Worm (Caenorhabditis elegans): Measurements from ENCODE around the gene F54C9.9.

DNA sequence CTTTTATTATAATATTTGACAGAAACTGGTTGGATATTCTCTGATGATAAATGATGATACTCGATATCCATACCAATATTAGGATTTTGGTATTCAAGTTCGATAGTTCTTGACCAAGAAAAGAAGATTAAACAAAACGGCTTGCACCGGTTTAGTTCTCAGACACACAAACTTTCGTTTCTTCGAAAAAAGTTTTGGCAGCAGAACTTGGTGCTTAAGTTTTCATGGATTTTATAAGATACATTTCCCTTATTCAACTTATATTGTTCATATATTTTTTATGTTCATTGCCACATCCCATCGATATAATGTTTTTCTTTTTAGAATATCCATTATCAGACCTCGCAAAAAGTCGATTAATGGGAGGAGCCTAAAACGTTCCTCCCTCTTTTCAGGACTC is 12.8 kb downstream of the F54C9.9 start, which contains the start of gene aptf-4:
- no peak for TF ChIP-seq hmbx-1 (tag; optimal IDR thresholded peaks at IDR 0.05)
- no peak for TF ChIP-seq aly-1 (tag; optimal IDR thresholded peaks at IDR 0.05)
- no peak for TF ChIP-seq ama-1 (optimal IDR thresholded peaks at IDR 0.05)
- TF ChIP-seq scrt-1 (GFP tag; IDR thresholded peaks at IDR 0.05) = no peak
- TF ChIP-seq ceh-36 (tag; optimal IDR thresholded peaks at IDR 0.05) = no peak
- no peak for TF ChIP-seq tra-4 (tag; optimal IDR thresholded peaks at IDR 0.05)
- TF ChIP-seq hnd-1 (tag; optimal IDR thresholded peaks at IDR 0.05) = no peak
- no peak for TF ChIP-seq tbx-11 (GFP tag; IDR thresholded peaks at IDR 0.05)
- no peak for TF ChIP-seq ets-7 (tag; optimal IDR thresholded peaks at IDR 0.05)
- TF ChIP-seq flt-1 (GFP tag; IDR thresholded peaks at IDR 0.05) = no peak
- TF ChIP-seq ceh-13 (GFP tag; optimal IDR thresholded peaks at IDR 0.05) = no peak
- TF ChIP-seq hmg-4 (GFP tag; optimal IDR thresholded peaks at IDR 0.05) = no peak
